Worm (Caenorhabditis elegans) whole organism, L4 larva: Measurements from ENCODE around the gene str-146.

Experiments
- D1046.2 ChIP-seq: fragments of 200-800 bp; sonication (Bioruptor generic); IDR thresholded peaks from 2 replicates; pipeline ENCODE4 v1.3.6; 2022; ENCODE audit warnings: missing genetic modification characterization, missing compliant biosample characterization
- F26F4.8 ChIP-seq: fragments of 200-800 bp; sonication (Bioruptor generic); conservative IDR thresholded peaks from 2 replicates; pipeline ENCODE4 v1.3.6; 2022; ENCODE audit warnings: missing genetic modification characterization, missing compliant biosample characterization
- F37D6.2 ChIP-seq: sonication (generic microtip); optimal IDR thresholded peaks from 2 replicates; lab custom pipeline; 2016; ENCODE audit warnings: mild to moderate bottlenecking, missing genetic modification characterization, missing compliant biosample characterization
- F49E8.2 ChIP-seq: sonication (generic microtip); optimal IDR thresholded peaks from 2 replicates; lab custom pipeline; 2016; ENCODE audit warnings: missing compliant biosample characterization, mild to moderate bottlenecking, missing genetic modification characterization, borderline replicate concordance
- R02D3.7 ChIP-seq: fragments of 150-350 bp; sonication (generic microtip); optimal IDR thresholded peaks from 3 replicates; lab custom pipeline; 2014; ENCODE audit warnings: missing biosample characterization, missing genetic modification characterization
- T20F7.1 ChIP-seq: fragments of 200-800 bp; sonication (Bioruptor generic); optimal IDR thresholded peaks from 2 replicates; lab custom pipeline; 2018; ENCODE audit warnings: mild to moderate bottlenecking, missing genetic modification characterization, missing compliant biosample characterization
- T26A8.4 ChIP-seq: fragments of 200-800 bp; sonication (Bioruptor generic); IDR thresholded peaks from 2 replicates; pipeline ENCODE4 v1.3.6; 2022; ENCODE audit warnings: missing genetic modification characterization, missing compliant biosample characterization
- Y75B8A.6 ChIP-seq: fragments of 200-800 bp; sonication (Bioruptor generic); IDR thresholded peaks from 2 replicates; pipeline ENCODE4 v1.3.6; 2022; ENCODE audit warnings: missing genetic modification reagents, missing genetic modification characterization, missing compliant biosample characterization
- ZK546.5 ChIP-seq, 2 experiments: sonication (generic microtip); optimal IDR thresholded peaks; 2 replicates each; lab custom pipeline; 2017; ENCODE audit warnings: missing biosample characterization in 2 of 2, missing genetic modification characterization in 2 of 2
- aha-1 ChIP-seq: fragments of 150-350 bp; peaks from one replicate; lab custom pipeline; 2014; ENCODE audit warnings: missing biosample characterization, missing genetic modification characterization
- ama-1 ChIP-seq: fragments of 150-350 bp; optimal IDR thresholded peaks from 2 replicates; lab custom pipeline; 2014; ENCODE audit warnings: inconsistent platforms, mixed read lengths
- ceh-62 ChIP-seq: sonication (generic microtip); optimal IDR thresholded peaks from 2 replicates; lab custom pipeline; 2017; ENCODE audit warnings: missing biosample characterization, missing genetic modification characterization
- ceh-82 ChIP-seq: sonication (generic microtip); optimal IDR thresholded peaks from 2 replicates; lab custom pipeline; 2017; ENCODE audit warnings: missing biosample characterization, missing genetic modification characterization
- ces-1 ChIP-seq: fragments of 150-350 bp; sonication (generic microtip); optimal IDR thresholded peaks from 4 replicates; lab custom pipeline; 2014; ENCODE audit warnings: missing biosample characterization, missing genetic modification reagents, missing genetic modification characterization
- cey-2 ChIP-seq: sonication (generic microtip); optimal IDR thresholded peaks from 3 replicates; lab custom pipeline; 2017; ENCODE audit warnings: missing genetic modification characterization, mild to moderate bottlenecking, missing compliant biosample characterization, antibody characterized with exemption, borderline replicate concordance; ENCODE audit not compliant: insufficient read depth
- daf-16 ChIP-seq, 3 experiments: sonication (generic microtip); optimal IDR thresholded peaks; 2 replicates each; lab custom pipeline; 2016 to 2017; ENCODE audit warnings: missing genetic modification characterization in 3 of 3, missing genetic modification reagents in 3 of 3, mild to moderate bottlenecking in 2 of 3, missing compliant biosample characterization in 2 of 3, missing biosample characterization in 1 of 3, moderate library complexity in 1 of 3
- dve-1 ChIP-seq: sonication (generic microtip); optimal IDR thresholded peaks from 2 replicates; lab custom pipeline; 2017; ENCODE audit warnings: antibody characterized with exemption, mild to moderate bottlenecking, missing genetic modification characterization, missing compliant biosample characterization; ENCODE audit not compliant: insufficient read depth
- egl-43 ChIP-seq: fragments of 200-800 bp; sonication (Bioruptor generic); IDR thresholded peaks from 2 replicates; pipeline ENCODE4 v1.3.6; 2022; ENCODE audit warnings: missing genetic modification reagents, missing genetic modification characterization, missing compliant biosample characterization
- fkh-10 ChIP-seq: fragments of 150-350 bp; optimal IDR thresholded peaks from 2 replicates; lab custom pipeline; 2014; ENCODE audit warnings: missing biosample characterization, missing genetic modification reagents, missing genetic modification characterization
- hlh-11 ChIP-seq: fragments of 200-800 bp; sonication (Bioruptor generic); optimal IDR thresholded peaks from 2 replicates; lab custom pipeline; 2018; ENCODE audit warnings: mild to moderate bottlenecking, missing genetic modification characterization, missing compliant biosample characterization
- hlh-30 ChIP-seq: sonication (generic microtip); optimal IDR thresholded peaks from 2 replicates; lab custom pipeline; 2017; ENCODE audit warnings: antibody characterized with exemption, mild to moderate bottlenecking, missing genetic modification characterization, missing compliant biosample characterization; ENCODE audit not compliant: insufficient read depth
- lim-7 ChIP-seq: fragments of 200-800 bp; sonication (Bioruptor generic); IDR thresholded peaks from 2 replicates; pipeline ENCODE4 v1.3.6; 2022; ENCODE audit warnings: missing genetic modification characterization, missing compliant biosample characterization
- lin-38 ChIP-seq: fragments of 200-800 bp; sonication (Bioruptor generic); IDR thresholded peaks from 2 replicates; pipeline ENCODE4 v1.3.6; 2022; ENCODE audit warnings: missing genetic modification reagents, missing genetic modification characterization, missing compliant biosample characterization
- lin-39 ChIP-seq: fragments of 150-350 bp; optimal IDR thresholded peaks from 2 replicates; lab custom pipeline; 2014; ENCODE audit warnings: missing biosample characterization, missing genetic modification reagents, missing genetic modification characterization
- madf-9 ChIP-seq: fragments of 200-800 bp; sonication (Bioruptor generic); conservative IDR thresholded peaks from 2 replicates; pipeline ENCODE4 v1.3.6; 2022; ENCODE audit warnings: missing genetic modification reagents, missing genetic modification characterization, missing compliant biosample characterization
- mdl-1 ChIP-seq, 2 experiments: fragments of 150-350 bp in 1 of 2; sonication (generic microtip) in 1 of 2; optimal IDR thresholded peaks; 2 replicates each; lab custom pipeline; 2014 to 2017; ENCODE audit warnings: missing biosample characterization in 2 of 2, missing genetic modification characterization in 2 of 2
- mdt-29 ChIP-seq: fragments of 200-800 bp; sonication (Bioruptor generic); IDR thresholded peaks from 2 replicates; pipeline ENCODE4 v1.3.6; 2022; ENCODE audit warnings: missing genetic modification reagents, missing genetic modification characterization, missing compliant biosample characterization
- nhr-10 ChIP-seq: fragments of 150-350 bp; optimal IDR thresholded peaks from 2 replicates; lab custom pipeline; 2014; ENCODE audit warnings: missing biosample characterization, missing genetic modification characterization
- nhr-237 ChIP-seq: sonication (generic microtip); optimal IDR thresholded peaks from 2 replicates; lab custom pipeline; 2017; ENCODE audit warnings: missing biosample characterization, missing genetic modification characterization
- nhr-25 ChIP-seq: sonication (generic microtip); optimal IDR thresholded peaks from 2 replicates; lab custom pipeline; 2017; ENCODE audit warnings: missing genetic modification characterization, mild to moderate bottlenecking, missing compliant biosample characterization, antibody characterized with exemption, moderate library complexity, borderline replicate concordance; ENCODE audit not compliant: insufficient read depth
- pqm-1 ChIP-seq: sonication (generic microtip); optimal IDR thresholded peaks from 2 replicates; lab custom pipeline; 2017; ENCODE audit warnings: missing biosample characterization, missing genetic modification characterization
- rbr-2 ChIP-seq: sonication (generic microtip); optimal IDR thresholded peaks from 2 replicates; lab custom pipeline; 2016; ENCODE audit warnings: missing genotype, missing genetic modification characterization, missing compliant biosample characterization
- saeg-2 ChIP-seq: fragments of 200-800 bp; sonication (Bioruptor generic); IDR thresholded peaks from 2 replicates; pipeline ENCODE4 v1.3.6; 2022; ENCODE audit warnings: missing genetic modification reagents, missing genetic modification characterization, missing compliant biosample characterization
- snpc-1.2 ChIP-seq: fragments of 200-800 bp; sonication (Bioruptor generic); IDR thresholded peaks from 2 replicates; pipeline ENCODE4 v1.3.6; 2022; ENCODE audit warnings: missing genetic modification reagents, missing genetic modification characterization, missing compliant biosample characterization
- snpc-4 ChIP-seq: fragments of 150-350 bp; optimal IDR thresholded peaks from 2 replicates; lab custom pipeline; 2014; ENCODE audit warnings: missing biosample characterization, missing genetic modification characterization
- spr-1 ChIP-seq: sonication (generic microtip); optimal IDR thresholded peaks from 2 replicates; lab custom pipeline; 2016; ENCODE audit warnings: mild to moderate bottlenecking, missing genetic modification characterization, missing compliant biosample characterization
- unc-62 ChIP-seq, 3 experiments: fragments of 150-350 bp in 1 of 3; sonication (generic microtip); optimal IDR thresholded peaks in 2 of 3; peaks in 1 of 3; 1 replicate in 1 of 3; 2 replicates in 2 of 3; lab custom pipeline; 2014 to 2017; ENCODE audit warnings: missing biosample characterization in 3 of 3, missing genetic modification characterization in 3 of 3, missing genetic modification reagents in 3 of 3, missing genotype in 1 of 3
- vab-7 ChIP-seq: fragments of 200-800 bp; sonication (Bioruptor generic); IDR thresholded peaks from 2 replicates; pipeline ENCODE4 v1.3.6; 2022; ENCODE audit warnings: missing genetic modification reagents, missing genetic modification characterization, missing compliant biosample characterization
- zfp-2 ChIP-seq: sonication (generic microtip); optimal IDR thresholded peaks from 2 replicates; lab custom pipeline; 2016; ENCODE audit warnings: mild to moderate bottlenecking, missing genetic modification characterization, missing compliant biosample characterization
- zfp-3 ChIP-seq: fragments of 200-800 bp; sonication (Bioruptor generic); conservative IDR thresholded peaks from 2 replicates; pipeline ENCODE4 v1.3.6; 2022; ENCODE audit warnings: missing genetic modification reagents, missing genetic modification characterization, missing compliant biosample characterization
- zip-11 ChIP-seq: fragments of 200-800 bp; sonication (Bioruptor generic); IDR thresholded peaks from 2 replicates; pipeline ENCODE4 v1.3.6; 2022; ENCODE audit warnings: missing genetic modification characterization, missing compliant biosample characterization
- ztf-11 ChIP-seq: fragments of 150-350 bp; optimal IDR thresholded peaks from 2 replicates; lab custom pipeline; 2014; ENCODE audit warnings: missing biosample characterization, missing genetic modification characterization

Gene str-146

DNA sequence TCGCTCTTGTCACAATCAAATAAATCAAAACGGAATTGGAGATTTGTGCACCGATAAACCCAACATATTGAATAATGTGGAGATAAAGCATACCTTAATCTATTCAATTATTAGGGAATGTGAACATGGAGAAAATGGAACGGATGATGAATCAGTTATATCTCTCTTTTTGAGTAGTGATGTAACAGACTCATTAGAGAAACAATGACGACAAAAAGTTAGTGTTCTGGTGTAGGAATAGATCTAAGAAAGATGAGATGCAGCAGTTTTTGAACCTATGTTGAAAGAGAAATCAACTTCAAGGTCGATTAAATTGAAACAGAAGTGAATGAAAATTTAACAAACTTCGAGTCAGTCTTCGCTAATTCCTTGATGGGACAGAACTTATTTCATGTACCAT is at the start of gene str-146:
TSS of gene str-146 (minus strand) at position 101 of the 400 bp plus-strand sequence.
- TF ChIP-seq F37D6.2 (tag; lab: Kevin White, UChicago) (no peak), D1046.2 (GFP tag; lab: Robert Waterston, UW) (no peak)
- TF ChIP-seq, all 104 proteins: peak for 0

DNA sequence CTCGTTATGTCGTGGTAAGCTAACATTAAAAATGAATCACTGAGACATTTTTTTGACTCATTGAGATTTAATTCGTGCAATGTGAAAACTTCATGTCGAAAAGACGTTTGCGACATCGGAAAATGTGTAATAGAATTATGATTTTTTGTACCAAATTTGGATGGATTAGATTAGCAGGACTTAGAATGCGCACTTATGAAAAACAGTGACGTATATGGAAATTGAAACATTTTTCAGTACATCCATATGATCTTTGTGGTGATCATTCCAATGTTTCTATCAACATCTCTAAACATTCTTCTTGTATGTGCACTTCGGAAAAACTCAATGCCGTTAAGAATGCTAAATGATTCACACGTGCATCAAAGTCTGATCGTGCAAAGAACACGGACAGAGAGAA is 49.2 kb upstream of the str-146 start:
- TF ChIP-seq unc-62 (GFP tag; optimal IDR thresholded peaks at IDR 0.05 in 1 of 2; lab: Kevin White, UChicago): peak in 1 of 2 experiments; percentile 95
- no peak for TF ChIP-seq unc-62 (tag; optimal IDR thresholded peaks at IDR 0.05; lab: Kevin White, UChicago)
- no peak for TF ChIP-seq hlh-11 (tag; lab: Kevin White, UChicago)
- TF ChIP-seq R02D3.7: no peak
- TF ChIP-seq zip-11 (GFP tag; lab: Robert Waterston, UW): no peak
- TF ChIP-seq ceh-82 (tag; lab: Kevin White, UChicago): no peak

DNA sequence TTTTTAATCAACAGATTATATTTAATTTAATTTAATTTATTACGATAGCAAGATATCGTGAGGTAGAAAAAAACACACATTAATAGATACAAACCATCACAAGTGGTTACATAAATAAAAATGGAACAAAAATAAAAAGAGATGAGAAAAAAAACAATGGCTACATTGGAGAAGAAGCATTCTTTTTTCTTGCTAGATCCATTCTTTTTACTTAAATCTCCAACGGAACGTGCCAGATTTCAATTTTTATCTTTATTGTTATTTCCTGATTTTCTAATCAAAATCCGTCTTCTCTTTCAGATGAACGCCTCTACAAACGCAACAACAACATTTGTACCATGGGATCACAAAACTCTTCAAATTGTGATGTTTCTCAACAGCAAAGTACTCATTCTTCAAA is 48.3 kb upstream of the str-146 start, which contains the start of gene D1014.2:
TSS of gene D1014.2 (plus strand) at position 301 of the 400 bp plus-strand sequence.
- no peak for TF ChIP-seq ama-1
- TF ChIP-seq fkh-10 (GFP tag; lab: Kevin White, UChicago): no peak
- no peak for TF ChIP-seq mdt-29
- TF ChIP-seq F49E8.2 (tag; lab: Kevin White, UChicago): no peak
- TF ChIP-seq ces-1 (GFP tag; lab: Kevin White, UChicago): no peak
- no peak for TF ChIP-seq lim-7
- no peak for TF ChIP-seq rbr-2
- TF ChIP-seq zfp-3 (GFP tag; lab: Robert Waterston, UW): no peak
- no peak for TF ChIP-seq F26F4.8
- no peak for TF ChIP-seq madf-9 (GFP tag; lab: Robert Waterston, UW)
- TF ChIP-seq egl-43 (GFP tag; lab: Robert Waterston, UW): no peak
- TF ChIP-seq mdl-1 (tag; optimal IDR thresholded peaks at IDR 0.05; lab: Kevin White, UChicago): no peak
- TF ChIP-seq, all 104 proteins: peak for 0

DNA sequence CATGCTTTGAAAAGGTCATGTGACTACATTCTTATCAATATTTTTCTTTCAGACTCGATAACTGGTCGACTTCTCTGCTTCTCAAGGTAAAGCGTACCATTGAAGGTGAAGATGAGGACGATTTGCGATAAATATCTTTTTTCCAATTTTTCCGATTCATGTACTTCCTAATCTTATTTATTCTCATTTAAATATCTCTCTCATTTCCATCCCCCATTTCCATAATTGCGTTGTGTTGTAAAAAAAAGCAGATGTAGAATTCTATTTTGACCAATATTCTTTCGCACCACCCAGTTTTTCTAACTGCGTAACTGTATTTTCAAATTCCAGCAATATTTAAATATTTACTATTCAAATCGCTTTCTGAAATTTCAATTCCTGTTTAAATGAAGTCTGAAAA is 37.6 kb upstream of the str-146 start, which contains the start of gene D1014.4:
TSS of gene D1014.4 (plus strand) at position 301 of the 400 bp plus-strand sequence.
- TF ChIP-seq aha-1 (no peak), spr-1 (no peak), zfp-2 (no peak), daf-16 (GFP tag; optimal IDR thresholded peaks at IDR 0.05; lab: Kevin White, UChicago) (no peak), daf-16 (tag; optimal IDR thresholded peaks at IDR 0.05; lab: Kevin White, UChicago) (peak; percentile 67), dve-1 (tag; lab: Kevin White, UChicago) (peak; percentile 5), ceh-62 (tag; lab: Kevin White, UChicago) (no peak), hlh-30 (tag; lab: Kevin White, UChicago) (peak; percentile 46), nhr-10 (no peak)

DNA sequence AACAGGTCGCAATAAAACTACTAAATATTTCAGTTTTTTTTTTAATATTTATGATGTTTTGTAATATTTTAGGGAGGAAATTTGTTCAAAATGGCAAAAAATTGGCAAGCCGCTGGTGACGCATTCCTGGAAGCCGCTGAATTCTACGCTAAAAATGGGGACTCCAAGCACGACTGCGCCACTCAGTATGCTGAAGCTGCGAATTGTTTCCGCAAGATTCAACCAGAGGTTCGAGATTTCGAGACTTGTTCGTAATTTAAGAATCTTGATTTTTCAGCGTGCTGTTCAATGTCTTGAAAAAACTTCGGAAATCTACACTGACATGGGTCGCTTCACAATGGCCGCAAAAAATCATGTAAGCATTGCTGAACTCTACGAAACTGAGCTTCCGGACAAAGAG is 36.4 kb upstream of the str-146 start:
- TF ChIP-seq lin-39 (tag; lab: Kevin White, UChicago) (no peak), zfp-3 (GFP tag; lab: Robert Waterston, UW) (0 out of 2 replicates have a peak, but pooled peaks have one; percentile 20), Y75B8A.6 (GFP tag; lab: Robert Waterston, UW) (no peak), nhr-237 (tag; lab: Kevin White, UChicago) (no peak), mdl-1 (tag; optimal IDR thresholded peaks at IDR 0.05; lab: Kevin White, UChicago) (no peak), ztf-11 (tag; lab: Kevin White, UChicago) (no peak), F37D6.2 (tag; lab: Kevin White, UChicago) (no peak), lin-38 (0 out of 2 replicates have a peak, but pooled peaks have one; percentile 17), nhr-25 (tag; lab: Kevin White, UChicago) (no peak), ZK546.5 (tag; optimal IDR thresholded peaks at IDR 0.05; lab: Kevin White, UChicago) (no peak), ama-1 (peak; percentile 3), cey-2 (no peak), zip-11 (GFP tag; lab: Robert Waterston, UW) (no peak), snpc-1.2 (GFP tag; lab: Robert Waterston, UW) (no peak), T26A8.4 (GFP tag; lab: Robert Waterston, UW) (peak; percentile 36; the same call in 1 of the 2 replicates), F49E8.2 (tag; lab: Kevin White, UChicago) (no peak), pqm-1 (no peak), vab-7 (GFP tag; lab: Robert Waterston, UW) (no peak), snpc-4 (tag; lab: Kevin White, UChicago) (no peak), saeg-2 (no peak), T20F7.1 (no peak)
